Fruit fly (Drosophila melanogaster) Kc167 (cell line): ENCODE measurements around the gene CG7573.

ENCODE experiments used
- Myc ChIP-seq: fragments of >200 bp; optimal IDR thresholded peaks from 2 replicates; lab custom pipeline; 2017; ENCODE audit warnings: missing external identifiers
- Sin3A ChIP-seq: fragments of >200 bp; optimal IDR thresholded peaks from 2 replicates; lab custom pipeline; 2018; ENCODE audit warnings: missing external identifiers
- h ChIP-seq: fragments of >200 bp; optimal IDR thresholded peaks from 3 replicates; lab custom pipeline; 2018; ENCODE audit warnings: missing external identifiers
- insv ChIP-seq: fragments of >200 bp; optimal IDR thresholded peaks from 3 replicates; lab custom pipeline; 2018; ENCODE audit warnings: missing external identifiers
- psq ChIP-seq: fragments of >200 bp; optimal IDR thresholded peaks from 2 replicates; lab custom pipeline; 2017; ENCODE audit warnings: missing external identifiers
- ttk ChIP-seq: sonication (Bioruptor generic); optimal IDR thresholded peaks from 2 replicates; lab custom pipeline; 2017; ENCODE audit warnings: missing external identifiers

dm6 chr3L:11291298-11292167, 20.0 kb upstream of the CG7573 start:
- TF ChIP-seq Myc (no peak), psq (lab: Kevin White, UChicago) (no peak), ttk (lab: Kevin White, UChicago) (no peak), Sin3A (lab: Kevin White, UChicago) (no peak), insv (lab: Kevin White, UChicago) (no peak), h (no peak)
